Worm (Caenorhabditis elegans) whole organism, late embryonic: Measurements from ENCODE around the gene F35E8.10.
"Not testable (repeated sequence)": the region's sequence is repeated elsewhere in the genome, so short reads cannot be mapped to it uniquely, and the experiment has no call there.

ENCODE experiments used
- C38D4.7 ChIP-seq: fragments of 200-800 bp; sonication (Bioruptor generic); optimal IDR thresholded peaks from 2 replicates; lab custom pipeline; 2018; ENCODE audit warnings: mild to moderate bottlenecking, missing genetic modification characterization, moderate library complexity, missing compliant biosample characterization
- T23F11.4 ChIP-seq: fragments of 200-800 bp; sonication (Bioruptor generic); optimal IDR thresholded peaks from 2 replicates; lab custom pipeline; 2018; ENCODE audit warnings: mild to moderate bottlenecking, missing genetic modification characterization, missing compliant biosample characterization
- Y22D7AL.16 ChIP-seq: sonication (generic microtip); optimal IDR thresholded peaks from 2 replicates; lab custom pipeline; 2016; ENCODE audit warnings: missing genetic modification characterization, missing compliant biosample characterization
- ama-1 ChIP-seq: fragments of 150-350 bp; optimal IDR thresholded peaks from 2 replicates; lab custom pipeline; 2014
- ceh-22 ChIP-seq: sonication (generic microtip); optimal IDR thresholded peaks from 2 replicates; lab custom pipeline; 2017; ENCODE audit warnings: missing biosample characterization, missing genetic modification characterization
- ceh-45 ChIP-seq: fragments of 200-800 bp; sonication (Bioruptor generic); IDR thresholded peaks from 2 replicates; pipeline ENCODE4 v1.3.6; 2022; ENCODE audit warnings: missing genetic modification reagents, missing genetic modification characterization, missing compliant biosample characterization
- ceh-48 ChIP-seq: sonication (generic microtip); optimal IDR thresholded peaks from 2 replicates; lab custom pipeline; 2016; ENCODE audit warnings: missing genetic modification characterization, inconsistent platforms, missing compliant biosample characterization
- ceh-9 ChIP-seq: sonication (generic microtip); optimal IDR thresholded peaks from 2 replicates; lab custom pipeline; 2016; ENCODE audit warnings: mild to moderate bottlenecking, missing genetic modification characterization, inconsistent platforms, missing compliant biosample characterization
- dve-1 ChIP-seq: sonication (generic microtip); optimal IDR thresholded peaks from 2 replicates; lab custom pipeline; 2017; ENCODE audit warnings: antibody characterized with exemption, mild to moderate bottlenecking, missing genetic modification characterization, missing compliant biosample characterization
- ets-4 ChIP-seq: sonication (generic microtip); optimal IDR thresholded peaks from 2 replicates; lab custom pipeline; 2016; ENCODE audit warnings: missing genetic modification characterization, missing compliant biosample characterization
- eyg-1 ChIP-seq: sonication (generic microtip); optimal IDR thresholded peaks from 2 replicates; lab custom pipeline; 2016; ENCODE audit warnings: missing genotype, missing genetic modification characterization, missing compliant biosample characterization
- fkh-10 ChIP-seq: fragments of 150-350 bp; optimal IDR thresholded peaks from 2 replicates; lab custom pipeline; 2014; ENCODE audit warnings: missing biosample characterization, missing genetic modification reagents, missing genetic modification characterization
- hlh-30 ChIP-seq: sonication (generic microtip); optimal IDR thresholded peaks from 2 replicates; lab custom pipeline; 2017; ENCODE audit warnings: antibody characterized with exemption, missing genetic modification characterization, missing compliant biosample characterization; ENCODE audit not compliant: insufficient read depth
- hlh-6 ChIP-seq: sonication (generic microtip); optimal IDR thresholded peaks from 2 replicates; lab custom pipeline; 2016; ENCODE audit warnings: missing genotype, missing genetic modification characterization, missing compliant biosample characterization
- hlh-8 ChIP-seq: sonication (generic microtip); optimal IDR thresholded peaks from 2 replicates; lab custom pipeline; 2016; ENCODE audit warnings: missing genotype, missing genetic modification characterization, missing compliant biosample characterization
- lin-11 ChIP-seq: fragments of 200-800 bp; sonication (Bioruptor generic); optimal IDR thresholded peaks from 2 replicates; lab custom pipeline; 2018; ENCODE audit warnings: mild to moderate bottlenecking, missing genetic modification characterization, missing compliant biosample characterization
- nfya-1 ChIP-seq: sonication (generic microtip); optimal IDR thresholded peaks from 2 replicates; lab custom pipeline; 2017; ENCODE audit warnings: missing genetic modification characterization, mild to moderate bottlenecking, missing compliant biosample characterization, antibody characterized with exemption, moderate library complexity
- nhr-11 ChIP-seq: fragments of 150-350 bp; optimal IDR thresholded peaks from 2 replicates; lab custom pipeline; 2014; ENCODE audit warnings: missing biosample characterization, missing genetic modification characterization
- nhr-232 ChIP-seq: sonication (generic microtip); optimal IDR thresholded peaks from 2 replicates; lab custom pipeline; 2016; ENCODE audit warnings: missing genetic modification characterization, missing compliant biosample characterization
- npax-4 ChIP-seq: sonication (generic microtip); optimal IDR thresholded peaks from 2 replicates; lab custom pipeline; 2016; ENCODE audit warnings: missing genetic modification characterization, missing compliant biosample characterization
- pag-3 ChIP-seq: sonication (generic microtip); optimal IDR thresholded peaks from 2 replicates; lab custom pipeline; 2016; ENCODE audit warnings: missing compliant biosample characterization, missing genetic modification characterization, borderline replicate concordance
- pat-9 ChIP-seq: fragments of 200-800 bp; sonication (Bioruptor generic); optimal IDR thresholded peaks from 2 replicates; lab custom pipeline; 2018; ENCODE audit warnings: mild to moderate bottlenecking, missing genetic modification characterization, moderate library complexity, missing compliant biosample characterization
- pax-1 ChIP-seq: fragments of 150-350 bp; optimal IDR thresholded peaks from 2 replicates; lab custom pipeline; 2014; ENCODE audit warnings: missing biosample characterization, missing genetic modification characterization
- pha-2 ChIP-seq: sonication (generic microtip); optimal IDR thresholded peaks from 2 replicates; lab custom pipeline; 2017; ENCODE audit warnings: mild to moderate bottlenecking, missing genetic modification characterization, missing compliant biosample characterization
- sox-2 ChIP-seq: fragments of 200-800 bp; sonication (Bioruptor generic); IDR thresholded peaks from 2 replicates; pipeline ENCODE4 v1.3.6; 2022; ENCODE audit warnings: missing genetic modification reagents, missing genetic modification characterization, missing compliant biosample characterization
- syd-9 ChIP-seq: sonication (generic microtip); optimal IDR thresholded peaks from 2 replicates; lab custom pipeline; 2016; ENCODE audit warnings: mild to moderate bottlenecking, missing genetic modification characterization, moderate library complexity, missing compliant biosample characterization
- tbx-2 ChIP-seq: sonication (generic microtip); optimal IDR thresholded peaks from 2 replicates; lab custom pipeline; 2016; ENCODE audit warnings: missing genetic modification characterization, missing compliant biosample characterization
- tbx-7 ChIP-seq: sonication (generic microtip); optimal IDR thresholded peaks from 2 replicates; lab custom pipeline; 2016; ENCODE audit warnings: missing genotype, missing genetic modification characterization, missing compliant biosample characterization
- ttx-3 ChIP-seq: sonication (generic microtip); optimal IDR thresholded peaks from 2 replicates; lab custom pipeline; 2016; ENCODE audit warnings: missing genetic modification reagents, missing genetic modification characterization, missing compliant biosample characterization
- unc-42 ChIP-seq: sonication (generic microtip); optimal IDR thresholded peaks from 2 replicates; lab custom pipeline; 2016; ENCODE audit warnings: missing genotype, missing genetic modification characterization, missing compliant biosample characterization
- unc-55 ChIP-seq: sonication (generic microtip); optimal IDR thresholded peaks from 2 replicates; lab custom pipeline; 2017; ENCODE audit warnings: missing biosample characterization, missing genetic modification reagents, missing genetic modification characterization
- unc-86 ChIP-seq: sonication (generic microtip); optimal IDR thresholded peaks from 2 replicates; lab custom pipeline; 2016; ENCODE audit warnings: missing genetic modification characterization, missing compliant biosample characterization
- zip-5 ChIP-seq: sonication (generic microtip); optimal IDR thresholded peaks from 2 replicates; lab custom pipeline; 2016; ENCODE audit warnings: missing genetic modification characterization, missing compliant biosample characterization
- ztf-16 ChIP-seq: sonication (generic microtip); optimal IDR thresholded peaks from 2 replicates; lab custom pipeline; 2017; ENCODE audit warnings: missing genetic modification characterization, missing compliant biosample characterization

Gene F35E8.10

ce11 chrV:15932390-15932789, 12.2 kb upstream of the F35E8.10 start, which contains the start of gene srw-26:
Gene srw-26, minus strand, starts transcription at chrV:15932490.
- TF ChIP-seq nhr-232 (tag; lab: Kevin White, UChicago) (no peak), pax-1 (tag; lab: Kevin White, UChicago) (no peak), lin-11 (tag; lab: Kevin White, UChicago) (no peak), unc-86 (tag; lab: Kevin White, UChicago) (no peak), C38D4.7 (GFP tag; lab: Kevin White, UChicago) (no peak), T23F11.4 (GFP tag; lab: Kevin White, UChicago) (no peak), hlh-8 (no peak), ceh-45 (GFP tag; lab: Robert Waterston, UW) (no peak), ceh-48 (tag; lab: Kevin White, UChicago) (no peak), pat-9 (tag; lab: Kevin White, UChicago) (no peak)
- TF ChIP-seq, all 69 proteins: peak for 0

ce11 chrV:15929882-15930281, 9.7 kb upstream of the F35E8.10 start, which contains the start of gene srbc-77:
Gene srbc-77, plus strand, starts transcription at chrV:15930182.
- TF ChIP-seq ceh-22, zip-5, syd-9 (tag; lab: Kevin White, UChicago): not testable (repeated sequence)

- TF ChIP-seq unc-55 (no peak), sox-2 (GFP tag; lab: Robert Waterston, UW) (no peak), ama-1 (no peak), tbx-2 (tag; lab: Kevin White, UChicago) (no peak), Y22D7AL.16 (no peak), dve-1 (tag; lab: Kevin White, UChicago) (no peak), unc-86 (tag; lab: Kevin White, UChicago) (no peak), C38D4.7 (GFP tag; lab: Kevin White, UChicago) (no peak), tbx-7 (tag; lab: Kevin White, UChicago) (no peak), ceh-45 (GFP tag; lab: Robert Waterston, UW) (no peak), nhr-11 (tag; lab: Kevin White, UChicago) (no peak), pha-2 (tag; lab: Kevin White, UChicago) (no peak), pag-3 (tag; lab: Kevin White, UChicago) (no peak), hlh-30 (tag; lab: Kevin White, UChicago) (no peak), ztf-16 (tag; lab: Kevin White, UChicago) (no peak)
Observed at ce11 chrV:15928325-15928724, 8.2 kb upstream of the F35E8.10 start, which contains the start of gene pzf-1. Gene pzf-1, minus strand, starts transcription at chrV:15928425.

ce11 chrV:15924307-15924706, 4.1 kb upstream of the F35E8.10 start, which contains the start of gene nhr-108:
Gene nhr-108, minus strand, starts transcription at chrV:15924472.
- TF ChIP-seq nfya-1 (tag; lab: Kevin White, UChicago) (no peak), ets-4 (tag; lab: Kevin White, UChicago) (no peak), npax-4 (tag; lab: Kevin White, UChicago) (no peak), ceh-9 (tag; lab: Kevin White, UChicago) (no peak), unc-42 (tag; lab: Kevin White, UChicago) (no peak), ceh-48 (tag; lab: Kevin White, UChicago) (no peak), fkh-10 (GFP tag; lab: Kevin White, UChicago) (no peak), eyg-1 (tag; lab: Kevin White, UChicago) (no peak), hlh-6 (tag; lab: Kevin White, UChicago) (no peak), ceh-22 (tag; lab: Kevin White, UChicago) (no peak), nhr-232 (tag; lab: Kevin White, UChicago) (no peak), tbx-2 (tag; lab: Kevin White, UChicago) (no peak), ttx-3 (tag; lab: Kevin White, UChicago) (no peak), nhr-11 (tag; lab: Kevin White, UChicago) (no peak)
